Worm (Caenorhabditis elegans) whole organism, L3 larva: ENCODE data around the gene F01F1.2.

Experiments used
- lin-39 ChIP-seq: fragments of 150-350 bp; optimal IDR thresholded peaks from 2 replicates; lab custom pipeline; 2018; ENCODE audit warnings: missing biosample characterization, missing genetic modification reagents, missing genetic modification characterization
- mdl-1 ChIP-seq: fragments of 150-350 bp; optimal IDR thresholded peaks from 2 replicates; lab custom pipeline; 2014; ENCODE audit warnings: missing biosample characterization, missing genetic modification characterization
- ztf-11 ChIP-seq: fragments of 150-350 bp; optimal IDR thresholded peaks from 2 replicates; lab custom pipeline; 2014; ENCODE audit warnings: missing biosample characterization, missing genetic modification characterization

DNA sequence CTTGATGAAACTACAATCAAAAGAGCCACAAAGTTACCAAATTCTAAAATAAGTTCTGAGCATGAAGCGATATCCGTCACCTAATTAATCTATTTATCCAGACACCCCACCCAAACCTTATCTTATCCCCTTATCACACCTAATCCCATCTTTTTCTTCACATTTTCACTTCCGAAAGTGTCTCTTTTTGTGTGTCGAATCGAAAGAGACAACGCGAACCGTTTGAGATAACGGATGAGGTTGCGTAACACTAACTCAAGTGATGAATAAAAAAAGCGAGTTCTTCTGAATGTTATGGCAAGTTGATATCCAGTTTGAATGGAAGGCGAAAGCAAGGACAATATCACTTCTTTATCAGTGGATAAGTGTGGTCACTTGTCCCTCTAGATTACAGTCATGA, 5.2 kb downstream of the F01F1.2 start:
- TF ChIP-seq ztf-11 (tag; lab: Kevin White, UChicago) (no peak), mdl-1 (no peak), lin-39 (no peak)
